Worm (Caenorhabditis elegans): ENCODE data around the gene F10B5.3.

DNA sequence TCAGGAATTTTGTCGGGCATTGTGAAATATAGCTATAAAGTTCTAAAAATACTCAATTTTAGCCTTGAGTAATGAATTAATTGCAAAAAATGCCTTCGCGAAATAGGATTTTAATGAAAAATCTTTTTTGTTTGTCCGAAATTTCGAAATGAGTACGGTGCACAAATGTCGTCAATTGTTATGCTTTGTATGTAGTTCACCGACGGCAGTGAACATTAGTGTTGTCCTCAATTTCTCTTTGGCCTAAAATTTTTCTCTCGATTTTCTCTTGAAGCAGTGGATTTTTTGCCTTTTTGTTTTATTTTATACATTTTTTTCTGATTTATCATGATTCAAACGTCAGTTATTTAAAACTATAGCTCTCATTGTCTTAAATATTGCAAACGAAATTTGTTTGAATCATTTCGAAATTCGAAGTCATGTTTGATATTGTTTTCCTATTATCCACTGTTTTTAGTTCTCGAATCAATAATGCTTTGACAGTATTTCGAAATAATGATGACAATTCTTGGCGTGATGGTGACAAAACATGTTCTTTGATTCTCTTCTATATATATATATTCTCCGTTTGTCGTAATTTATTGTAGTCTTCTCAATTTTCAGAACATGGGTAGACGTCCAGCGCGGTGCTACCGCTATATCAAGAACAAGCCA, 6.4 kb downstream of the F10B5.3 start, which contains the start of the genes ints-11 and rpl-10:
- TF ChIP-seq cog-1 (tag; optimal IDR thresholded peaks at IDR 0.05) (no peak), tab-1 (GFP tag; IDR thresholded peaks at IDR 0.05) (no peak), ref-1 (GFP tag; conservative IDR thresholded peaks at IDR 0.05) (no peak), flt-1 (GFP tag; IDR thresholded peaks at IDR 0.05) (no peak), ztf-29 (GFP tag; IDR thresholded peaks at IDR 0.05) (no peak), T22C8.4 (GFP tag; IDR thresholded peaks at IDR 0.05) (no peak), ztf-23 (GFP tag; IDR thresholded peaks at IDR 0.05) (no peak), med-1 (GFP tag; optimal IDR thresholded peaks at IDR 0.05; ENCODE audit: insufficient read depth) (no peak)

All from whole organism, midembryonic.